Worm (Caenorhabditis elegans) whole organism, L4 larva: Measurements from ENCODE around the gene Y46E12BL.2.

ENCODE experiments used
- F37D6.2 ChIP-seq: sonication (generic microtip); optimal IDR thresholded peaks from 2 replicates; lab custom pipeline; 2016; ENCODE audit warnings: mild to moderate bottlenecking, missing genetic modification characterization, missing compliant biosample characterization
- Y5F2A.4 ChIP-seq: fragments of 200-800 bp; sonication (Bioruptor generic); optimal IDR thresholded peaks from 2 replicates; lab custom pipeline; 2018; ENCODE audit warnings: mild to moderate bottlenecking, missing genetic modification characterization, missing compliant biosample characterization
- aha-1 ChIP-seq: fragments of 150-350 bp; peaks from one replicate; lab custom pipeline; 2014; ENCODE audit warnings: missing biosample characterization, missing genetic modification characterization
- aly-2 ChIP-seq: sonication (generic microtip); optimal IDR thresholded peaks from 2 replicates; lab custom pipeline; 2018; ENCODE audit warnings: missing biosample characterization, missing genetic modification characterization
- daf-16 ChIP-seq, 3 experiments: sonication (generic microtip); optimal IDR thresholded peaks; 2 replicates each; lab custom pipeline; 2016 to 2017; ENCODE audit warnings: missing genetic modification characterization in 3 of 3, missing genetic modification reagents in 3 of 3, mild to moderate bottlenecking in 2 of 3, missing compliant biosample characterization in 2 of 3, missing biosample characterization in 1 of 3, moderate library complexity in 1 of 3
- daf-19 ChIP-seq: fragments of 200-800 bp; sonication (Bioruptor generic); conservative IDR thresholded peaks from 2 replicates; pipeline ENCODE4 v1.3.6; 2022; ENCODE audit warnings: missing genetic modification characterization, missing compliant biosample characterization
- daf-8 ChIP-seq: fragments of 200-800 bp; sonication (Bioruptor generic); IDR thresholded peaks from 2 replicates; pipeline ENCODE4 v1.3.6; 2022; ENCODE audit warnings: missing genetic modification characterization, missing compliant biosample characterization
- dmd-8 ChIP-seq: fragments of 200-800 bp; sonication (Bioruptor generic); IDR thresholded peaks from 2 replicates; pipeline ENCODE4 v1.3.6; 2022; ENCODE audit warnings: missing genetic modification characterization, missing compliant biosample characterization
- egl-27 ChIP-seq: sonication (generic microtip); optimal IDR thresholded peaks from 3 replicates; lab custom pipeline; 2017; ENCODE audit warnings: missing biosample characterization, missing genetic modification reagents, missing genetic modification characterization
- egl-43 ChIP-seq: fragments of 200-800 bp; sonication (Bioruptor generic); IDR thresholded peaks from 2 replicates; pipeline ENCODE4 v1.3.6; 2022; ENCODE audit warnings: missing genetic modification reagents, missing genetic modification characterization, missing compliant biosample characterization
- hlh-11 ChIP-seq: fragments of 200-800 bp; sonication (Bioruptor generic); optimal IDR thresholded peaks from 2 replicates; lab custom pipeline; 2018; ENCODE audit warnings: mild to moderate bottlenecking, missing genetic modification characterization, missing compliant biosample characterization
- lin-1 ChIP-seq: fragments of 200-800 bp; sonication (Bioruptor generic); IDR thresholded peaks from 2 replicates; pipeline ENCODE4 v1.3.6; 2022; ENCODE audit warnings: missing genetic modification reagents, missing genetic modification characterization, missing compliant biosample characterization
- madf-5 ChIP-seq, 2 experiments: fragments of 200-800 bp; sonication (Bioruptor generic); IDR thresholded peaks; 2 replicates each; pipeline ENCODE4 v1.3.6; 2022; ENCODE audit warnings: missing compliant biosample characterization in 2 of 2, missing genetic modification characterization in 2 of 2
- mdl-1 ChIP-seq, 2 experiments: fragments of 150-350 bp in 1 of 2; sonication (generic microtip) in 1 of 2; optimal IDR thresholded peaks; 2 replicates each; lab custom pipeline; 2014 to 2017; ENCODE audit warnings: missing biosample characterization in 2 of 2, missing genetic modification characterization in 2 of 2
- mxl-2 ChIP-seq: fragments of 200-800 bp; sonication (Bioruptor generic); conservative IDR thresholded peaks from 2 replicates; pipeline ENCODE4 v1.3.6; 2022; ENCODE audit warnings: missing genetic modification reagents, missing genetic modification characterization, missing compliant biosample characterization
- nhr-42 ChIP-seq: fragments of 200-800 bp; sonication (Bioruptor generic); IDR thresholded peaks from 2 replicates; pipeline ENCODE4 v1.3.6; 2022; ENCODE audit warnings: missing genetic modification characterization, missing compliant biosample characterization
- nhr-6 ChIP-seq: fragments of 150-350 bp; optimal IDR thresholded peaks from 2 replicates; lab custom pipeline; 2014; ENCODE audit warnings: missing biosample characterization, missing genetic modification characterization
- set-16 ChIP-seq: fragments of 200-800 bp; sonication (Bioruptor generic); IDR thresholded peaks from 2 replicates; pipeline ENCODE4 v1.3.6; 2022; ENCODE audit warnings: missing genetic modification reagents, missing genetic modification characterization, missing compliant biosample characterization
- snpc-1.2 ChIP-seq: fragments of 200-800 bp; sonication (Bioruptor generic); IDR thresholded peaks from 2 replicates; pipeline ENCODE4 v1.3.6; 2022; ENCODE audit warnings: missing genetic modification reagents, missing genetic modification characterization, missing compliant biosample characterization
- spr-3 ChIP-seq: fragments of 200-800 bp; sonication (Bioruptor generic); optimal IDR thresholded peaks from 2 replicates; lab custom pipeline; 2018; ENCODE audit warnings: mild to moderate bottlenecking, missing genetic modification characterization, missing compliant biosample characterization
- unc-62 ChIP-seq, 3 experiments: fragments of 150-350 bp in 1 of 3; sonication (generic microtip); optimal IDR thresholded peaks in 2 of 3; peaks in 1 of 3; 1 replicate in 1 of 3; 2 replicates in 2 of 3; lab custom pipeline; 2014 to 2017; ENCODE audit warnings: missing biosample characterization in 3 of 3, missing genetic modification characterization in 3 of 3, missing genetic modification reagents in 3 of 3, missing genotype in 1 of 3
- zfp-2 ChIP-seq: sonication (generic microtip); optimal IDR thresholded peaks from 2 replicates; lab custom pipeline; 2016; ENCODE audit warnings: mild to moderate bottlenecking, missing genetic modification characterization, missing compliant biosample characterization
- ztf-7 ChIP-seq: fragments of 150-350 bp; optimal IDR thresholded peaks from 2 replicates; lab custom pipeline; 2014; ENCODE audit warnings: missing biosample characterization, missing genetic modification characterization

Gene Y46E12BL.2

DNA sequence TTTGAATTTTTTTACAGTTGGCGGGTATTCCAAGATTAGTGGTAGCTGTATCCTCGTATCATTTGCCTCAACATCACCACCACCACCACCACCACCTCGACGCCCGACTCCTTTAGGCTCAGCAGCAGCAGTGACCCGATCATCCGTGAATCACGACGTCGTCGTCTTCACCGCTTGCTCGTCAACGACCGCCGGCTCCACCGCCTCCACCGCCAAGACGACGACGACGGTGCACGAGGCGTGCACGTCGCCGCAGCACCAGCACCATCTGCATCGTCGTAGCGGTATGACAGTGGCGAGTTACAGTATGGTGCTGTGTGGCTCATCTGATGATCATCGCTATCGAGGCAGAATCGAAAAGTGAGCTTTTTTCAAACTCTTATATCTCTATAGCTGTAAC lies 35.4 kb downstream of the Y46E12BL.2 start, which contains the start of gene rga-9:
Gene rga-9 (plus strand): TSS at position 16 of the 400 bp plus-strand sequence.
- no peak for TF ChIP-seq ztf-7
- peak; percentile 51; the same call in 1 of the 2 replicates for TF ChIP-seq egl-43 (GFP tag; lab: Robert Waterston, UW)
- no peak for TF ChIP-seq mxl-2
- no peak for TF ChIP-seq aha-1 (tag; lab: Kevin White, UChicago)
- TF ChIP-seq hlh-11 (tag; lab: Kevin White, UChicago) = no peak
- 0 out of 2 replicates have a peak, but pooled peaks have one; percentile 15 for TF ChIP-seq nhr-42
- no peak for TF ChIP-seq aly-2 (tag; lab: Kevin White, UChicago)
- no peak for TF ChIP-seq snpc-1.2 (GFP tag; lab: Robert Waterston, UW)
- TF ChIP-seq egl-27 (tag; lab: Kevin White, UChicago) = no peak
- TF ChIP-seq set-16 = peak; percentile 93
- TF ChIP-seq lin-1 (GFP tag; lab: Robert Waterston, UW) = no peak
- no peak for TF ChIP-seq nhr-6 (tag; lab: Kevin White, UChicago)
- no peak for TF ChIP-seq daf-8 (GFP tag; lab: Robert Waterston, UW)
- no peak for TF ChIP-seq zfp-2 (tag; lab: Kevin White, UChicago)
- TF ChIP-seq F37D6.2 (tag; lab: Kevin White, UChicago) = no peak
- TF ChIP-seq daf-19 (GFP tag; lab: Robert Waterston, UW) = no peak
- no peak for TF ChIP-seq spr-3 (GFP tag; lab: Kevin White, UChicago)
- no peak for TF ChIP-seq mdl-1 (tag; optimal IDR thresholded peaks at IDR 0.05; lab: Kevin White, UChicago)
- TF ChIP-seq daf-16 (GFP tag; optimal IDR thresholded peaks at IDR 0.05; lab: Kevin White, UChicago) = no peak
- no peak for TF ChIP-seq daf-16 (tag; optimal IDR thresholded peaks at IDR 0.05; lab: Kevin White, UChicago)
- peak in 1 of 2 experiments; percentile 24 for TF ChIP-seq unc-62 (GFP tag; optimal IDR thresholded peaks at IDR 0.05 in 1 of 2; lab: Kevin White, UChicago)
- TF ChIP-seq unc-62 (tag; optimal IDR thresholded peaks at IDR 0.05; lab: Kevin White, UChicago) = no peak
- TF ChIP-seq madf-5 (GFP tag; IDR thresholded peaks at IDR 0.05; lab: Robert Waterston, UW) = no peak

DNA sequence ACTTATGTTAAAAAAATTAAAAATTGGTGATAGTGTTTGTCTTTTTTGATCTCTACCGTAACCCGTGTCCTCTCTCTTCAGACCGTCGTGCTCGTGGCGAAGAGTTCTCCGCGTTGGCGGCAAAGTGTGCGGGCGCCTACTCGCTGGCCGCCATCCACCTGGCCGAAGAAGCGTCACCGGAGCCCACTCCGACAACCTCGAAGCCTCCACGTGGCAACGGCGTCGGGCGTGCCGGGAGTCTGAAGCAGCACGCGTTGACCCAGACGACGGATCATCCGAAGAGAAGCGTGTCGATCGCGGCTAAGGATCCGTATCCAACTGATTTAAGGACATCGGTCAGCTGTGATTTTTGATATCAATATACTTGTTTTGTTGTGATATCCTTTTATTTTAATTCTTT lies 40.2 kb downstream of the Y46E12BL.2 start:
- peak in 1 of 2 experiments; percentile 26 for TF ChIP-seq unc-62 (GFP tag; optimal IDR thresholded peaks at IDR 0.05 in 1 of 2; lab: Kevin White, UChicago)
- TF ChIP-seq unc-62 (tag; optimal IDR thresholded peaks at IDR 0.05; lab: Kevin White, UChicago) = no peak
- peak; percentile 80 for TF ChIP-seq aha-1 (tag; lab: Kevin White, UChicago)
- TF ChIP-seq Y5F2A.4 (GFP tag; lab: Kevin White, UChicago) = no peak
- 0 out of 2 replicates have a peak, but pooled peaks have one; percentile 52 for TF ChIP-seq nhr-42
- TF ChIP-seq set-16 = peak; percentile 95
- TF ChIP-seq dmd-8 = 0 out of 2 replicates have a peak, but pooled peaks have one; percentile 37
- TF ChIP-seq, all 104 proteins: peak for 5
